Worm (Caenorhabditis elegans): ENCODE data around the gene C17A2.4.

Gene C17A2.4

DNA sequence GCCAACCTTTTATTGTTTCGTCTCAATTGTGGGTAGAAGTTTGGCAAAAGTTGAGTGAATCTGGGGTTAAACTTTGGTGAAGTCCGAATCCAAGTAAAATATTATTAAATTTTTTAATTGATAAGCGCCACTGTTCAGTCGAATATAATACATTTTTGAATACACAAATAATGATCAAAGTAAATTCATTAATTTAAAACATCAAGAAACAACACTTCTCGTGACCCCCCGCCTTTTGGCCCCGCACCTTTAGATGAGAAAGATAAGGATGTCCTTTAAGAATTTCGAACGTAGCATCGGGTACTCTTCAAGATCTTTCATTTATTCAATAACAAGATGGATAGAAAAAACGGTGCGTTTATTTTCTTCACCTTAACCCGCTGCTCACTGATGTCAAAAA lies 13.0 kb downstream of the C17A2.4 start, which contains the start of gene nhr-257:
Gene nhr-257 (plus strand): TSS at position 301 of the 400 bp plus-strand sequence.
- no peak for TF ChIP-seq ceh-30 (tag; optimal IDR thresholded peaks at IDR 0.05)
- TF ChIP-seq syd-9 (tag; optimal IDR thresholded peaks at IDR 0.05), result no peak
- no peak for TF ChIP-seq ets-4 (tag; optimal IDR thresholded peaks at IDR 0.05)

DNA sequence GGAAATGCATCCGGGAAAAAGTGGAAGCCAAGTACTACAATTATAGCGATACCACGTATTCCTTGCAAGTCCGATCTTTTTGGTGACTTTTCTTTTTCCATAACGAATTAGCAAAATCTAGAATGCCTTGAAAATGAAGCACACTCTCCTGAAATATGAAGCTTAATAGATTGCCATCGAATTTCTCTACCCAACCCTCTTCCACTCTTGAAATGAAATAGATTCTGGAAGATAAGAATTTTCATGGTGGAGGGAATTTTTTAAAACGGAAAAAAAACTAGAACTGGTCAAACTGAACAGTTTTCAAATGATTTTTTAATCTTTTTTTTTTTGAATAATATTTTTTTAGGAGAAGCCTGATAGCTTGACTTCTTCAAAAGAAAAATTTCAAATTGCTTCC lies 21.2 kb downstream of the C17A2.4 start, which contains the start of gene oac-11:
Gene oac-11 (minus strand): TSS at position 101 of the 400 bp plus-strand sequence.
- TF ChIP-seq ztf-16 (tag; optimal IDR thresholded peaks at IDR 0.05) (no peak), hlh-13 (GFP tag; optimal IDR thresholded peaks at IDR 0.05) (no peak), gmeb-2 (tag; optimal IDR thresholded peaks at IDR 0.05) (no peak), unc-3 (GFP tag; conservative IDR thresholded peaks at IDR 0.05) (no peak), unc-3 (tag; optimal IDR thresholded peaks at IDR 0.05) (no peak), ceh-18 (tag; optimal IDR thresholded peaks at IDR 0.05) (no peak), ceh-31 (tag; optimal IDR thresholded peaks at IDR 0.05) (no peak), nfya-1 (tag; optimal IDR thresholded peaks at IDR 0.05) (no peak), ttx-3 (tag; optimal IDR thresholded peaks at IDR 0.05) (no peak), lim-6 (tag; optimal IDR thresholded peaks at IDR 0.05) (no peak), ceh-34 (tag; optimal IDR thresholded peaks at IDR 0.05) (no peak), nhr-11 (tag; optimal IDR thresholded peaks at IDR 0.05) (no peak), elt-4 (tag; optimal IDR thresholded peaks at IDR 0.05) (no peak), rnt-1 (tag; optimal IDR thresholded peaks at IDR 0.05) (no peak)

DNA sequence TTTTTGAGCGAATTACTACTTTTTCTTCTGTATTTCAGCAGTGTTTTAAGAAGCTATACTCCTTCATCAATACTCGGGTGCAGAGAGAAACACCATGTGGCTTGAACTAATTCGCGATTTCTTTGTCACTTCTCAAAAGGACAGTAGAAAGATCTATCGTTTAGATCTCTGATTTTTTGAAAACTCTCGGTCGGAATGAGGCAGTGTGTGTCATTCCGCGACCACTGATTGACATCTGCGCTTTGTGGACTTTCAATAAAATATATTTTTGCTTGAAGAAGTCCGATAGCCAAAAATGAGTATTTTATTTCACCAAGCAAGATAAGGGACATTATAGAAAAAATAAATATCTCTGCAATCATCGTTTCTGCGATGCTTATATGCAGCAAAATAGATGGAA lies 22.4 kb downstream of the C17A2.4 start:
- TF ChIP-seq unc-86 (tag; optimal IDR thresholded peaks at IDR 0.05), result no peak
- TF ChIP-seq tbx-7 (tag; optimal IDR thresholded peaks at IDR 0.05), result no peak
- TF ChIP-seq pat-9 (tag; optimal IDR thresholded peaks at IDR 0.05), result no peak
- no peak for TF ChIP-seq pag-3 (tag; optimal IDR thresholded peaks at IDR 0.05; ENCODE audit: borderline replicate concordance)
- TF ChIP-seq elt-4 (tag; optimal IDR thresholded peaks at IDR 0.05), result no peak
- TF ChIP-seq ceh-30 (tag; optimal IDR thresholded peaks at IDR 0.05), result no peak
- no peak for TF ChIP-seq ama-1 (optimal IDR thresholded peaks at IDR 0.05)
- TF ChIP-seq nhr-11 (tag; optimal IDR thresholded peaks at IDR 0.05), result no peak
- no peak for TF ChIP-seq unc-55 (GFP tag; optimal IDR thresholded peaks at IDR 0.05)
- no peak for TF ChIP-seq unc-42 (tag; optimal IDR thresholded peaks at IDR 0.05)
- no peak for TF ChIP-seq hlh-13 (GFP tag; optimal IDR thresholded peaks at IDR 0.05)
- TF ChIP-seq gmeb-2 (tag; optimal IDR thresholded peaks at IDR 0.05), result no peak

DNA sequence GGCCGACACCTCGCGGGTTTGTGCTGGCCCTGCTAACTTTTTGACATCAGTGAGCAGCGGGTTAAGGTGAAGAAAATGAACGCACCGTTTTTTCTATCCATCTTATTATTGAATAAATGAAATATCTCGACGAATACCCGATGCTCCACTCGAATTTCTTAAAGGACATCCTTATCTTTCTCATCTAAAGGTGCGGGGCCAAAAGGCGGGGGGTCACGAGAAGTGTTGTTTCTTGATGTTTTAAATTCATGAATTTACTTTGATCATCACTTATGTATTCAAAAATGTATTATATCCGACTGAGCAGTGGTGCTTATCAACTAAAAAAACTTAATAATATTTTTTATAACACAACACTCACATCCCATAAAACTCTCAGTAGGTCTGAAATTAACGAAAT lies 25.0 kb downstream of the C17A2.4 start, which contains the start of gene nhr-261:
Gene nhr-261 (minus strand): TSS at position 101 of the 400 bp plus-strand sequence.
- no peak for TF ChIP-seq ahr-1 (tag; optimal IDR thresholded peaks at IDR 0.05)
- TF ChIP-seq ama-1 (optimal IDR thresholded peaks at IDR 0.05), result no peak
- TF ChIP-seq ceh-2 (tag; optimal IDR thresholded peaks at IDR 0.05), result no peak
- TF ChIP-seq sox-4 (tag; optimal IDR thresholded peaks at IDR 0.05), result no peak
- no peak for TF ChIP-seq nhr-11 (tag; optimal IDR thresholded peaks at IDR 0.05)
- TF ChIP-seq ceh-31 (tag; optimal IDR thresholded peaks at IDR 0.05), result no peak
- no peak for TF ChIP-seq pros-1 (tag; optimal IDR thresholded peaks at IDR 0.05)
- TF ChIP-seq unc-55 (GFP tag; optimal IDR thresholded peaks at IDR 0.05), result no peak

DNA sequence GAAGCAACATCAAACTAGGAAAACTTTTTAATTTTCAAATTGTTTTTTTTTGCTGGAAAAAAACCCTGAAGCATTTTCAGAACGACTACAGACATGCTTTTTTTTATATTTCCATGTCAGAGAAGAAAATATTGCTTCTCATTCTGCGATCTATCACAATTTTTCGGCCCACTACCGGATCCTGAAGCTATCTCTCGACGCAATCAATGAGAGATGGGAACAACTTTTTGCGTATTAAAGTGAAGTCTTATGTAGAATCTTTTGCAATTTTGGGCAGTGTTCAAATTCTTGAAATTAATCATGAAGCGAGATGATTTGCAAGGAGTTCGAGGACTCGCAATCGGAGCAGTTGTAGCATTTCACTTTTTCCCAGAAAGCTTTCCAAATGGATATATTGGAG lies 29.9 kb downstream of the C17A2.4 start, which contains the start of gene oac-10:
Gene oac-10 (plus strand): TSS at position 301 of the 400 bp plus-strand sequence.
- TF ChIP-seq madf-2 (tag; optimal IDR thresholded peaks at IDR 0.05) (no peak), elt-2 (tag; optimal IDR thresholded peaks at IDR 0.05) (no peak), ceh-45 (GFP tag; IDR thresholded peaks at IDR 0.05) (no peak), pqm-1 (tag; optimal IDR thresholded peaks at IDR 0.05) (no peak), che-1 (tag; optimal IDR thresholded peaks at IDR 0.05) (no peak), unc-55 (GFP tag; optimal IDR thresholded peaks at IDR 0.05) (no peak), unc-86 (tag; optimal IDR thresholded peaks at IDR 0.05) (no peak), ceh-34 (tag; optimal IDR thresholded peaks at IDR 0.05) (no peak), odd-2 (tag; optimal IDR thresholded peaks at IDR 0.05) (no peak), ceh-2 (tag; optimal IDR thresholded peaks at IDR 0.05) (no peak), dmd-4 (tag; optimal IDR thresholded peaks at IDR 0.05; ENCODE audit: borderline replicate concordance) (no peak), ahr-1 (tag; optimal IDR thresholded peaks at IDR 0.05) (no peak), ceh-9 (tag; optimal IDR thresholded peaks at IDR 0.05) (no peak)
